Fruit fly (Drosophila melanogaster) whole organism, embryonic: Measurements from ENCODE around the gene CG9171.

Experiments
- CG11398 ChIP-seq: fragments of 200-800 bp; sonication (Bioruptor generic); optimal IDR thresholded peaks from 2 replicates; lab custom pipeline; 2016; ENCODE audit warnings: missing biosample characterization, missing genetic modification characterization
- CG11695 ChIP-seq: fragments of 200-800 bp; sonication (Bioruptor generic); IDR thresholded peaks from 3 replicates; pipeline ENCODE4 v1.3.6; 2022; ENCODE audit warnings: missing biosample characterization, missing genetic modification characterization
- CG15073 ChIP-seq: fragments of 200-800 bp; sonication (Bioruptor generic); optimal IDR thresholded peaks from 2 replicates; lab custom pipeline; 2016; ENCODE audit warnings: missing biosample characterization, missing genetic modification characterization
- CG15269 ChIP-seq: fragments of 200-800 bp; sonication (Bioruptor generic); optimal IDR thresholded peaks from 2 replicates; lab custom pipeline; 2018; ENCODE audit warnings: missing biosample characterization, mild to moderate bottlenecking, missing genetic modification characterization, moderate library complexity
- CG15601 ChIP-seq: fragments of 200-800 bp; sonication (Bioruptor generic); optimal IDR thresholded peaks from 3 replicates; lab custom pipeline; 2019; ENCODE audit warnings: missing biosample characterization, mild to moderate bottlenecking, missing genetic modification characterization, moderate library complexity
- CG17328 ChIP-seq: fragments of 200-800 bp; sonication (Bioruptor generic); IDR thresholded peaks from 2 replicates; pipeline ENCODE4 v1.3.6; 2022; ENCODE audit warnings: missing biosample characterization, missing genetic modification characterization
- CG1792 ChIP-seq: fragments of 200-800 bp; sonication (Bioruptor generic); optimal IDR thresholded peaks from 2 replicates; lab custom pipeline; 2016; ENCODE audit warnings: missing biosample characterization, missing genetic modification characterization
- CG2116 ChIP-seq: fragments of 200-800 bp; sonication (Bioruptor generic); optimal IDR thresholded peaks from 3 replicates; lab custom pipeline; 2018; ENCODE audit warnings: missing biosample characterization, mild to moderate bottlenecking, missing genetic modification characterization
- CG2199 ChIP-seq: fragments of 200-800 bp; sonication (Bioruptor generic); IDR thresholded peaks from 3 replicates; pipeline ENCODE4 v1.3.6; 2022; ENCODE audit warnings: missing biosample characterization, missing genetic modification characterization
- CG2875 ChIP-seq: fragments of 200-800 bp; sonication (Bioruptor generic); optimal IDR thresholded peaks from 2 replicates; lab custom pipeline; 2017; ENCODE audit warnings: missing biosample characterization, mild to moderate bottlenecking, missing genetic modification characterization, missing genetic modification reagents
- CG4360 ChIP-seq: fragments of 200-800 bp; sonication (Bioruptor generic); IDR thresholded peaks from 2 replicates; pipeline ENCODE4 v1.3.6; 2022; ENCODE audit warnings: missing biosample characterization, missing genetic modification characterization
- CG4424 ChIP-seq: fragments of 200-800 bp; sonication (Bioruptor generic); optimal IDR thresholded peaks from 3 replicates; lab custom pipeline; 2016; ENCODE audit warnings: missing biosample characterization, missing genetic modification characterization
- CG6254 ChIP-seq: fragments of 200-800 bp; sonication (Bioruptor generic); optimal IDR thresholded peaks from 3 replicates; lab custom pipeline; 2017; ENCODE audit warnings: mild to moderate bottlenecking, missing biosample characterization, missing genetic modification reagents, missing genetic modification characterization
- CG6791 ChIP-seq: fragments of 200-800 bp; sonication (Bioruptor generic); IDR thresholded peaks from 3 replicates; pipeline ENCODE4 v1.3.6; 2022; ENCODE audit warnings: missing biosample characterization, missing genetic modification characterization; ENCODE audit not compliant: partially characterized antibody
- CG7839 ChIP-seq: fragments of 200-800 bp; sonication (Bioruptor generic); optimal IDR thresholded peaks from 3 replicates; lab custom pipeline; 2018; ENCODE audit warnings: missing biosample characterization, mild to moderate bottlenecking, missing genetic modification characterization, moderate library complexity
- Chrac-16 ChIP-seq: fragments of 200-800 bp; sonication (Bioruptor generic); optimal IDR thresholded peaks from 3 replicates; lab custom pipeline; 2016; ENCODE audit warnings: missing biosample characterization, missing genetic modification characterization
- Doc2 ChIP-seq: fragments of 200-800 bp; sonication (Bioruptor generic); IDR thresholded peaks from 2 replicates; pipeline ENCODE4 v1.3.6; 2022; ENCODE audit warnings: missing biosample characterization, missing genetic modification characterization
- Dref ChIP-seq: fragments of 200-800 bp; sonication (Bioruptor generic); IDR thresholded peaks from 2 replicates; pipeline ENCODE4 v1.3.6; 2022; ENCODE audit warnings: missing biosample characterization, missing genetic modification characterization
- Fer2 ChIP-seq: fragments of 200-800 bp; sonication (Bioruptor generic); optimal IDR thresholded peaks from 2 replicates; lab custom pipeline; 2018; ENCODE audit warnings: missing biosample characterization, mild to moderate bottlenecking, missing genetic modification characterization, moderate library complexity
- GATAe ChIP-seq: fragments of 200-800 bp; sonication (Bioruptor generic); conservative IDR thresholded peaks from 2 replicates; pipeline ENCODE4 v1.3.6; 2022; ENCODE audit warnings: missing biosample characterization, missing genetic modification characterization
- HLH54F ChIP-seq: fragments of 200-800 bp; sonication (Bioruptor generic); optimal IDR thresholded peaks from 3 replicates; lab custom pipeline; 2016; ENCODE audit warnings: missing biosample characterization, missing genetic modification characterization
- Hsf ChIP-seq: fragments of 200-800 bp; sonication (Bioruptor generic); optimal IDR thresholded peaks from 3 replicates; lab custom pipeline; 2016; ENCODE audit warnings: missing biosample characterization, missing genetic modification characterization
- Med ChIP-seq: fragments of 200-800 bp; sonication (Bioruptor generic); peaks from one replicate; lab custom pipeline; 2016; ENCODE audit warnings: missing biosample characterization, missing genetic modification characterization, mild to moderate bottlenecking, inconsistent platforms, moderate library complexity
- NC2α ChIP-seq: fragments of 200-800 bp; sonication (Bioruptor generic); optimal IDR thresholded peaks from 2 replicates; lab custom pipeline; 2016; ENCODE audit warnings: missing biosample characterization, missing genetic modification characterization
- Nf-YC ChIP-seq: fragments of 200-800 bp; optimal IDR thresholded peaks from 3 replicates; lab custom pipeline; 2019; ENCODE audit warnings: missing biosample characterization, mild to moderate bottlenecking, missing genetic modification characterization, moderate library complexity
- PHDP ChIP-seq: fragments of 200-800 bp; sonication (Bioruptor generic); optimal IDR thresholded peaks from 3 replicates; lab custom pipeline; 2018; ENCODE audit warnings: missing biosample characterization, mild to moderate bottlenecking, missing genetic modification characterization, moderate library complexity
- br ChIP-seq: fragments of >200 bp; optimal IDR thresholded peaks from 2 replicates; lab custom pipeline; 2017
- dimm ChIP-seq: fragments of 200-800 bp; sonication (Bioruptor generic); IDR thresholded peaks from 2 replicates; pipeline ENCODE4 v1.3.6; 2022; ENCODE audit warnings: missing biosample characterization, missing genetic modification characterization
- dpn ChIP-seq, 2 experiments: fragments of 200-800 bp; sonication (Bioruptor generic); optimal IDR thresholded peaks; 3 replicates each; lab custom pipeline; 2016; ENCODE audit warnings: missing biosample characterization in 2 of 2, missing genetic modification characterization in 2 of 2
- esg ChIP-seq: fragments of 200-800 bp; sonication (Bioruptor generic); conservative IDR thresholded peaks from 2 replicates; pipeline ENCODE4 v1.3.6; 2022; ENCODE audit warnings: missing biosample characterization, missing genetic modification characterization
- ewg ChIP-seq: fragments of 200-800 bp; sonication (Bioruptor generic); optimal IDR thresholded peaks from 3 replicates; lab custom pipeline; 2017; ENCODE audit warnings: mild to moderate bottlenecking, missing biosample characterization, missing genetic modification reagents, missing genetic modification characterization
- fd96Cb ChIP-seq: fragments of 200-800 bp; sonication (Bioruptor generic); optimal IDR thresholded peaks from 2 replicates; lab custom pipeline; 2018; ENCODE audit warnings: missing biosample characterization, mild to moderate bottlenecking, missing genetic modification characterization, moderate library complexity
- fu2 ChIP-seq: fragments of 200-800 bp; sonication (Bioruptor generic); optimal IDR thresholded peaks from 2 replicates; lab custom pipeline; 2016; ENCODE audit warnings: missing biosample characterization, missing genetic modification characterization
- gce ChIP-seq: fragments of 200-800 bp; sonication (Bioruptor generic); IDR thresholded peaks from 3 replicates; pipeline ENCODE4 v1.3.6; 2022; ENCODE audit warnings: missing biosample characterization, missing genetic modification characterization
- knrl ChIP-seq: fragments of 200-800 bp; sonication (Bioruptor generic); IDR thresholded peaks from 3 replicates; pipeline ENCODE4 v1.3.6; 2022; ENCODE audit warnings: missing biosample characterization, missing genetic modification characterization; ENCODE audit not compliant: partially characterized antibody
- lmd ChIP-seq: fragments of 200-800 bp; sonication (Bioruptor generic); IDR thresholded peaks from 2 replicates; pipeline ENCODE4 v1.3.6; 2022; ENCODE audit warnings: missing biosample characterization, missing genetic modification characterization
- pan ChIP-seq, 4 experiments: fragments of >200 bp in 3 of 4; fragments of 200-800 bp in 1 of 4; sonication (Bioruptor generic) in 1 of 4; optimal IDR thresholded peaks in 3 of 4; IDR thresholded peaks in 1 of 4; 2 replicates each; pipeline versions ENCODE4 v1.3.6 to Lab custom; 2017 to 2022; ENCODE audit warnings: missing biosample characterization in 2 of 4, missing genetic modification characterization in 2 of 4, mixed read lengths in 1 of 4
- pzg ChIP-seq: fragments of 200-800 bp; sonication (Bioruptor generic); optimal IDR thresholded peaks from 3 replicates; lab custom pipeline; 2018; ENCODE audit warnings: missing biosample characterization, mild to moderate bottlenecking, missing genetic modification characterization, moderate library complexity
- repo ChIP-seq: fragments of 200-800 bp; sonication (Bioruptor generic); optimal IDR thresholded peaks from 2 replicates; lab custom pipeline; 2016; ENCODE audit warnings: missing biosample characterization, missing genetic modification characterization
- row ChIP-seq: fragments of 200-800 bp; sonication (Bioruptor generic); IDR thresholded peaks from 3 replicates; pipeline ENCODE4 v1.3.6; 2022; ENCODE audit warnings: missing biosample characterization, missing genetic modification characterization
- sob ChIP-seq: fragments of 200-800 bp; sonication (Bioruptor generic); IDR thresholded peaks from 2 replicates; pipeline ENCODE4 v1.3.6; 2022; ENCODE audit warnings: missing biosample characterization, missing genetic modification characterization
- tna ChIP-seq: fragments of 200-800 bp; sonication (Bioruptor generic); IDR thresholded peaks from 2 replicates; pipeline ENCODE4 v1.3.6; 2022; ENCODE audit warnings: missing biosample characterization, missing genetic modification characterization; ENCODE audit not compliant: partially characterized antibody
- tup ChIP-seq: fragments of 200-800 bp; sonication (Bioruptor generic); optimal IDR thresholded peaks from 2 replicates; lab custom pipeline; 2016; ENCODE audit warnings: missing biosample characterization, mild to moderate bottlenecking, missing genetic modification characterization, moderate library complexity
- unc-4 ChIP-seq: fragments of 200-800 bp; sonication (Bioruptor generic); IDR thresholded peaks from 2 replicates; pipeline ENCODE4 v1.3.6; 2022; ENCODE audit warnings: missing biosample characterization, missing genetic modification characterization; ENCODE audit not compliant: partially characterized antibody
- unpg ChIP-seq: fragments of 200-800 bp; sonication (Bioruptor generic); optimal IDR thresholded peaks from 3 replicates; lab custom pipeline; 2018; ENCODE audit warnings: missing biosample characterization, mild to moderate bottlenecking, missing genetic modification characterization, moderate library complexity
- wdn ChIP-seq: fragments of 200-800 bp; sonication (Bioruptor generic); IDR thresholded peaks from 2 replicates; pipeline ENCODE4 v1.3.6; 2022; ENCODE audit warnings: missing biosample characterization, missing genetic modification characterization
- wor ChIP-seq: fragments of 200-800 bp; sonication (Bioruptor generic); IDR thresholded peaks from 2 replicates; pipeline ENCODE4 v1.3.6; 2022; ENCODE audit warnings: missing biosample characterization, missing genetic modification characterization

The CG9171 gene

dm6 chr2L:5799435-5800387 lies at the start of gene CG9171 (continued):
- TF ChIP-seq wor (GFP tag; lab: Robert Waterston, UW) (no peak), gce (GFP tag; lab: Robert Waterston, UW) (peak; percentile 38; the same call in 1 of the 3 replicates), ewg (GFP tag; lab: Kevin White, UChicago) (peak; percentile 27), Chrac-16 (GFP tag; lab: Kevin White, UChicago) (no peak), esg (GFP tag; lab: Robert Waterston, UW) (no peak), dimm (GFP tag; lab: Robert Waterston, UW) (no peak), CG4360 (GFP tag; lab: Robert Waterston, UW) (peak; percentile 89), unpg (GFP tag; lab: Kevin White, UChicago) (peak; percentile 9), HLH54F (GFP tag; lab: Kevin White, UChicago) (no peak), CG2199 (0 out of 3 replicates have a peak, but pooled peaks have one; percentile 13), unc-4 (0 out of 2 replicates have a peak, but pooled peaks have one; percentile 36), Hsf (GFP tag; lab: Kevin White, UChicago) (peak; percentile 3), br (lab: Kevin White, UChicago) (no peak), fu2 (GFP tag; lab: Kevin White, UChicago) (peak; percentile 16), row (GFP tag; lab: Robert Waterston, UW) (peak; percentile 88), CG6254 (GFP tag; lab: Kevin White, UChicago) (peak; percentile 15), knrl (peak; percentile 46; the same call in 1 of the 3 replicates), CG6791 (GFP tag; lab: Robert Waterston, UW) (peak; percentile 28; the same call in 1 of the 3 replicates), dpn (GFP tag; optimal IDR thresholded peaks at IDR 0.05; lab: Kevin White, UChicago) (peak; percentile 6 to 21), CG11695 (GFP tag; lab: Robert Waterston, UW) (no peak), Dref (GFP tag; lab: Robert Waterston, UW) (peak; percentile 66), CG2116 (GFP tag; lab: Kevin White, UChicago) (peak; percentile 41), CG15073 (no peak), PHDP (no peak), GATAe (GFP tag; lab: Robert Waterston, UW) (no peak), CG4424 (GFP tag; lab: Kevin White, UChicago) (peak; percentile 13), wdn (GFP tag; lab: Robert Waterston, UW) (no peak), fd96Cb (tag; lab: Kevin White, UChicago) (no peak), CG11398 (no peak), Doc2 (no peak), pan (optimal IDR thresholded peaks at IDR 0.05; lab: Kevin White, UChicago) (no peak), pan (GFP tag; optimal IDR thresholded peaks at IDR 0.05 in 1 of 2, IDR thresholded peaks at IDR 0.05 in 1 of 2) (peak in 1 of 2 experiments; percentile 52), tna (GFP tag; lab: Robert Waterston, UW) (peak; percentile 11; the same call in 1 of the 2 replicates), pzg (GFP tag; lab: Kevin White, UChicago) (peak; percentile 98), CG1792 (GFP tag; lab: Kevin White, UChicago) (no peak), CG17328 (GFP tag; lab: Robert Waterston, UW) (0 out of 2 replicates have a peak, but pooled peaks have one; percentile 5), Fer2 (peak; percentile 2), lmd (peak; percentile 34; the same call in 1 of the 2 replicates), CG7839 (tag; lab: Kevin White, UChicago) (peak; percentile 44), CG15601 (tag; lab: Kevin White, UChicago) (peak; percentile 24), Med (GFP tag; lab: Kevin White, UChicago) (peak; percentile 90), CG2875 (GFP tag; lab: Kevin White, UChicago) (no peak), tup (GFP tag; lab: Kevin White, UChicago) (no peak), repo (GFP tag; lab: Kevin White, UChicago) (no peak), CG15269 (peak; percentile 13), sob (GFP tag; lab: Robert Waterston, UW) (peak; percentile 45), Nf-YC (peak; percentile 61), NC2α (GFP tag; lab: Kevin White, UChicago) (no peak)
